Worm (Caenorhabditis elegans) whole organism, young adult: ENCODE measurements around the gene col-76.

Experiments
- F10E7.11 ChIP-seq: sonication (generic microtip); optimal IDR thresholded peaks from 2 replicates; lab custom pipeline; 2017; ENCODE audit warnings: mild to moderate bottlenecking, missing genetic modification characterization, moderate library complexity, missing compliant biosample characterization
- F39B2.1 ChIP-seq: fragments of 200-800 bp; sonication (Bioruptor generic); IDR thresholded peaks from 2 replicates; pipeline ENCODE4 v1.3.6; 2022; ENCODE audit warnings: missing genetic modification reagents, missing genetic modification characterization, missing compliant biosample characterization
- Y53G8AR.9 ChIP-seq: fragments of 200-800 bp; sonication (Bioruptor generic); conservative IDR thresholded peaks from 2 replicates; pipeline ENCODE4 v1.3.6; 2022; ENCODE audit warnings: missing genetic modification reagents, missing genetic modification characterization, missing compliant biosample characterization
- Y79H2A.3 ChIP-seq: fragments of 200-800 bp; sonication (Bioruptor generic); conservative IDR thresholded peaks from 2 replicates; pipeline ENCODE4 v1.3.6; 2022; ENCODE audit warnings: missing genetic modification reagents, missing genetic modification characterization, missing compliant biosample characterization
- attf-6 ChIP-seq: fragments of 200-800 bp; sonication (Bioruptor generic); IDR thresholded peaks from 2 replicates; pipeline ENCODE4 v1.3.6; 2022; ENCODE audit warnings: missing genetic modification reagents, missing genetic modification characterization, missing compliant biosample characterization
- gei-17 ChIP-seq: fragments of 200-800 bp; sonication (Bioruptor generic); optimal IDR thresholded peaks from 2 replicates; lab custom pipeline; 2018; ENCODE audit warnings: mild to moderate bottlenecking, missing genetic modification characterization, missing compliant biosample characterization
- let-526 ChIP-seq: fragments of 200-800 bp; sonication (Bioruptor generic); IDR thresholded peaks from 2 replicates; pipeline ENCODE4 v1.3.6; 2022; ENCODE audit warnings: missing genetic modification reagents, missing genetic modification characterization, missing compliant biosample characterization
- lin-26 ChIP-seq: fragments of 200-800 bp; sonication (Bioruptor generic); IDR thresholded peaks from 2 replicates; pipeline ENCODE4 v1.3.6; 2022; ENCODE audit warnings: missing genetic modification reagents, missing genetic modification characterization, missing compliant biosample characterization
- mxl-1 ChIP-seq: sonication (generic microtip); optimal IDR thresholded peaks from 2 replicates; lab custom pipeline; 2016; ENCODE audit warnings: missing genetic modification characterization, missing compliant biosample characterization
- nhr-90 ChIP-seq: sonication (generic microtip); optimal IDR thresholded peaks from 2 replicates; lab custom pipeline; 2016; ENCODE audit warnings: missing genotype, mild to moderate bottlenecking, missing genetic modification characterization, missing compliant biosample characterization
- snpc-4 ChIP-seq, 5 experiments: fragments of 150-350 bp in 1 of 5; sonication (generic microtip) in 4 of 5; optimal IDR thresholded peaks; 2 replicates each; lab custom pipeline; 2014 to 2018; ENCODE audit warnings: missing genetic modification characterization in 5 of 5, missing biosample characterization in 3 of 5, antibody characterized with exemption in 2 of 5, mild to moderate bottlenecking in 2 of 5, missing compliant biosample characterization in 2 of 5, missing genotype in 2 of 5, moderate library complexity in 2 of 5, missing genetic modification reagents in 1 of 5
- ztf-3 ChIP-seq: fragments of 200-800 bp; sonication (Bioruptor generic); optimal IDR thresholded peaks from 2 replicates; lab custom pipeline; 2018; ENCODE audit warnings: mild to moderate bottlenecking, missing genetic modification characterization, missing compliant biosample characterization

DNA sequence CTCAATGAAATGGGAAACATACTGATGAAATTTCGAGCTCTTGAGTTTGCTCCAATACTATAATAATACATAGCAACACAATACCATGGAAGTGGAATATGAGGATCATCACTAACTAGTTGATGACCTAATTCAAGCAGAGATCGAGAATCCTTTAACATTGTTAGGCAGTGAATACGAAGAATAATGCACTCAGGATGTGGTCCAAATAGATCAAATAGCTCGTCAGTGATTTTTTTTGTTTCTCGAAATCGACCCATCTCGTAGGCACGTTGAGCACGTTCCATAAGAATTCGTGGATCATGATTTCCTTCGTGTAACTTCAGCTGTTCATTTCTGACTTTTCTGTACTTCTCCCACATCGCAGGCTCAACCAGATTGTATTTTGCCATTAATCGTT is 43.2 kb upstream of the col-76 start:
- TF ChIP-seq Y79H2A.3 (GFP tag; lab: Robert Waterston, UW) = no peak
- no peak for TF ChIP-seq attf-6
- TF ChIP-seq snpc-4 (GFP tag; optimal IDR thresholded peaks at IDR 0.05; lab: Kevin White, UChicago) = no peak
- TF ChIP-seq snpc-4 (tag; optimal IDR thresholded peaks at IDR 0.05; lab: Kevin White, UChicago) = no peak
- TF ChIP-seq nhr-90 = no peak
- no peak for TF ChIP-seq gei-17 (GFP tag; lab: Kevin White, UChicago)
- no peak for TF ChIP-seq F39B2.1
- no peak for TF ChIP-seq lin-26
- TF ChIP-seq Y53G8AR.9 (GFP tag; lab: Robert Waterston, UW) = no peak
- TF ChIP-seq F10E7.11 (tag; lab: Kevin White, UChicago) = no peak
- TF ChIP-seq mxl-1 (tag; lab: Kevin White, UChicago) = no peak
- TF ChIP-seq ztf-3 = no peak
- no peak for TF ChIP-seq let-526 (GFP tag; lab: Robert Waterston, UW)
